Fruit fly (Drosophila melanogaster) whole organism, wandering third instar larva: ENCODE measurements around the gene sing.

Source experiments
- Abd-B ChIP-seq: fragments of >200 bp; optimal IDR thresholded peaks from 2 replicates; lab custom pipeline; 2017; ENCODE audit warnings: missing biosample characterization, missing genetic modification characterization
- CG9705 ChIP-seq: fragments of 200-800 bp; sonication (Bioruptor generic); optimal IDR thresholded peaks from 2 replicates; lab custom pipeline; 2018; ENCODE audit warnings: missing biosample characterization, mild to moderate bottlenecking, missing genetic modification characterization
- Dif ChIP-seq: fragments of 200-275, 200-300 bp; sonication (Bioruptor generic); optimal IDR thresholded peaks from 2 replicates; lab custom pipeline; 2018; ENCODE audit warnings: missing biosample characterization, missing genetic modification characterization; ENCODE audit not compliant: partially characterized antibody
- Rel ChIP-seq, 2 experiments: fragments of 200-800 bp; sonication (Bioruptor generic) in 1 of 2; optimal IDR thresholded peaks; 2 replicates in 1 of 2; 3 replicates in 1 of 2; lab custom pipeline; 2016 to 2019; ENCODE audit warnings: mild to moderate bottlenecking in 2 of 2, missing biosample characterization in 2 of 2, missing genetic modification characterization in 2 of 2, moderate library complexity in 1 of 2
- dmrt93B ChIP-seq: fragments of 200-800 bp; sonication (Bioruptor generic); optimal IDR thresholded peaks from 2 replicates; lab custom pipeline; 2018; ENCODE audit warnings: missing biosample characterization, mild to moderate bottlenecking, missing genetic modification characterization
- pan ChIP-seq: fragments of >200 bp; optimal IDR thresholded peaks from 2 replicates; lab custom pipeline; 2017
- psq ChIP-seq: fragments of 200-800 bp; sonication (Bioruptor generic); optimal IDR thresholded peaks from 3 replicates; lab custom pipeline; 2017; ENCODE audit warnings: missing biosample characterization, mild to moderate bottlenecking, missing genetic modification characterization, moderate library complexity
- usp ChIP-seq: fragments of >200 bp; optimal IDR thresholded peaks from 2 replicates; lab custom pipeline; 2017; ENCODE audit warnings: missing biosample characterization, missing genetic modification characterization

- TF ChIP-seq usp: no peak
- no peak for TF ChIP-seq Rel (GFP tag; optimal IDR thresholded peaks at IDR 0.05; lab: Kevin White, UChicago)
- TF ChIP-seq Rel (tag; optimal IDR thresholded peaks at IDR 0.05; lab: Kevin White, UChicago): no peak
- TF ChIP-seq Dif (GFP tag; lab: Kevin White, UChicago): no peak
- TF ChIP-seq dmrt93B (GFP tag; lab: Kevin White, UChicago): no peak
- no peak for TF ChIP-seq Abd-B (GFP tag; lab: Kevin White, UChicago)
- no peak for TF ChIP-seq pan
- TF ChIP-seq psq (GFP tag; lab: Kevin White, UChicago): no peak
- no peak for TF ChIP-seq CG9705
Observed at dm6 chrX:16633181-16633957, 45.7 kb upstream of the sing start.
